Worm (Caenorhabditis elegans) whole organism, mixed stage, embryonic: ENCODE data around the gene F47H4.2.

Source experiments
- M03D4.4 ChIP-seq: sonication (generic microtip); optimal IDR thresholded peaks from 2 replicates; lab custom pipeline; 2017; ENCODE audit warnings: mild to moderate bottlenecking, missing genetic modification characterization, missing compliant biosample characterization
- bed-3 ChIP-seq: fragments of 200-800 bp; sonication (Bioruptor generic); optimal IDR thresholded peaks from 3 replicates; lab custom pipeline; 2018; ENCODE audit warnings: mild to moderate bottlenecking, missing genetic modification characterization, moderate library complexity, missing compliant biosample characterization
- blmp-1 ChIP-seq: fragments of 150-350 bp; optimal IDR thresholded peaks from 2 replicates; lab custom pipeline; 2014; ENCODE audit warnings: missing biosample characterization, missing genetic modification characterization
- ceh-39 ChIP-seq: fragments of 150-350 bp; optimal IDR thresholded peaks from 2 replicates; lab custom pipeline; 2014; ENCODE audit warnings: missing biosample characterization, missing genetic modification characterization
- ceh-83 ChIP-seq: fragments of 200-800 bp; sonication (Bioruptor generic); optimal IDR thresholded peaks from 2 replicates; lab custom pipeline; 2018; ENCODE audit warnings: mild to moderate bottlenecking, missing genetic modification characterization, missing compliant biosample characterization
- cnd-1 ChIP-seq: fragments of 200-800 bp; sonication (Bioruptor generic); optimal IDR thresholded peaks from 2 replicates; lab custom pipeline; 2018; ENCODE audit warnings: mild to moderate bottlenecking, missing genetic modification characterization, missing compliant biosample characterization
- drap-1 ChIP-seq: fragments of 200-800 bp; sonication (Bioruptor generic); optimal IDR thresholded peaks from 3 replicates; lab custom pipeline; 2018; ENCODE audit warnings: mild to moderate bottlenecking, missing genetic modification characterization, missing compliant biosample characterization
- elt-1 ChIP-seq: sonication (generic microtip); optimal IDR thresholded peaks from 2 replicates; lab custom pipeline; 2017; ENCODE audit warnings: missing genetic modification characterization, mild to moderate bottlenecking, missing compliant biosample characterization, antibody characterized with exemption, moderate library complexity, borderline replicate concordance; ENCODE audit not compliant: insufficient read depth
- elt-3 ChIP-seq: fragments of 150-350 bp; optimal IDR thresholded peaks from 2 replicates; lab custom pipeline; 2014; ENCODE audit warnings: missing biosample characterization, missing genetic modification characterization
- flh-1 ChIP-seq: fragments of 200-800 bp; sonication (Bioruptor generic); optimal IDR thresholded peaks from 2 replicates; lab custom pipeline; 2018; ENCODE audit warnings: mild to moderate bottlenecking, missing genetic modification characterization, moderate library complexity, missing compliant biosample characterization
- ham-2 ChIP-seq: fragments of 200-800 bp; sonication (Bioruptor generic); optimal IDR thresholded peaks from 2 replicates; lab custom pipeline; 2018; ENCODE audit warnings: mild to moderate bottlenecking, missing genetic modification characterization, missing compliant biosample characterization
- hlh-1 ChIP-seq: fragments of 150-350 bp; optimal IDR thresholded peaks from 2 replicates; lab custom pipeline; 2014; ENCODE audit warnings: missing biosample characterization, missing genetic modification reagents, missing genetic modification characterization
- lin-13 ChIP-seq: fragments of 150-350 bp; optimal IDR thresholded peaks from 2 replicates; lab custom pipeline; 2014; ENCODE audit warnings: missing biosample characterization, missing genetic modification characterization
- lin-32 ChIP-seq: fragments of 200-800 bp; sonication (Bioruptor generic); optimal IDR thresholded peaks from 2 replicates; lab custom pipeline; 2018; ENCODE audit warnings: mild to moderate bottlenecking, missing genetic modification characterization, missing compliant biosample characterization
- lsy-2 ChIP-seq: fragments of 150-350 bp; optimal IDR thresholded peaks from 2 replicates; lab custom pipeline; 2014; ENCODE audit warnings: missing biosample characterization, missing genetic modification characterization
- mab-5 ChIP-seq: fragments of 150-350 bp; optimal IDR thresholded peaks from 2 replicates; lab custom pipeline; 2014; ENCODE audit warnings: missing biosample characterization, missing genetic modification characterization
- mep-1 ChIP-seq: fragments of 150-350 bp; optimal IDR thresholded peaks from 2 replicates; lab custom pipeline; 2017; ENCODE audit warnings: missing biosample characterization, missing genetic modification reagents, missing genetic modification characterization, inconsistent platforms
- mls-2 ChIP-seq: sonication (generic microtip); optimal IDR thresholded peaks from 2 replicates; lab custom pipeline; 2016; ENCODE audit warnings: mild to moderate bottlenecking, missing genetic modification characterization, moderate library complexity, missing compliant biosample characterization
- nhr-12 ChIP-seq: fragments of 150-350 bp; optimal IDR thresholded peaks from 2 replicates; lab custom pipeline; 2014; ENCODE audit warnings: missing biosample characterization, missing genetic modification characterization
- nhr-237 ChIP-seq: fragments of 150-350 bp; optimal IDR thresholded peaks from 2 replicates; lab custom pipeline; 2014; ENCODE audit warnings: missing biosample characterization, missing genetic modification characterization
- nhr-28 ChIP-seq: fragments of 150-350 bp; optimal IDR thresholded peaks from 2 replicates; lab custom pipeline; 2014; ENCODE audit warnings: missing biosample characterization, missing genetic modification characterization
- nhr-76 ChIP-seq: sonication (generic microtip); optimal IDR thresholded peaks from 2 replicates; lab custom pipeline; 2017; ENCODE audit warnings: missing biosample characterization, missing genetic modification characterization
- pha-4 ChIP-seq: fragments of 150-350 bp; optimal IDR thresholded peaks from 2 replicates; lab custom pipeline; 2018; ENCODE audit warnings: missing biosample characterization, missing genetic modification reagents, missing genetic modification characterization
- sem-2 ChIP-seq: fragments of 200-800 bp; sonication (Bioruptor generic); optimal IDR thresholded peaks from 2 replicates; lab custom pipeline; 2018; ENCODE audit warnings: mild to moderate bottlenecking, missing genetic modification characterization, missing compliant biosample characterization
- snpc-4 ChIP-seq: fragments of 150-350 bp; optimal IDR thresholded peaks from 2 replicates; lab custom pipeline; 2014; ENCODE audit warnings: missing biosample characterization, missing genetic modification characterization
- sptf-1 ChIP-seq: sonication (generic microtip); optimal IDR thresholded peaks from 2 replicates; lab custom pipeline; 2017; ENCODE audit warnings: mild to moderate bottlenecking, missing genetic modification characterization, moderate library complexity, missing compliant biosample characterization
- tbx-8 ChIP-seq: fragments of 200-800 bp; sonication (Bioruptor generic); optimal IDR thresholded peaks from 2 replicates; lab custom pipeline; 2018; ENCODE audit warnings: mild to moderate bottlenecking, missing genetic modification characterization, moderate library complexity, missing compliant biosample characterization
- unc-120 ChIP-seq: sonication (generic microtip); optimal IDR thresholded peaks from 2 replicates; lab custom pipeline; 2017; ENCODE audit warnings: missing genetic modification characterization, missing compliant biosample characterization; ENCODE audit not compliant: poor library complexity, severe bottlenecking
- unc-39 ChIP-seq: fragments of 150-350 bp; optimal IDR thresholded peaks from 2 replicates; lab custom pipeline; 2014; ENCODE audit warnings: missing biosample characterization, missing genetic modification characterization
- zip-8 ChIP-seq: fragments of 150-350 bp; optimal IDR thresholded peaks from 2 replicates; lab custom pipeline; 2014; ENCODE audit warnings: missing biosample characterization, missing genetic modification characterization

Gene F47H4.2

DNA sequence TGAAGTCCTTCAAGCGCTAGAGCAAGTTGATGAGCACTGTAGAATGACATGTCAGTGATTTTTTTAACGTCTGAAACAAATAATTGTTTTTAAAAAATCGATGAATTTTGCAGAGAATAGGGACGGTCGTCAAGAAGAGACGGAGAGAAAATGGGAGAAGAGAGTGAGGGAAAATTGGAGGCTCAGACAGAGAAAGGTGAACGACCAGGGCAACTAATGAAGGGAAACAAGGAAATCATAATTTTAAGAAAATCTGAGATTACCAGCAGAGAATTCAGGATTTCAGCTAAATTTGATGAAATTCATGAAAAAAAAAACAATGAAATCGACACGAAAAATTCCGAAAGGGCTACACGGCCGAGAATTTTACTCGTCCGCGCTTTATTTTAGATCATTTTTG lies 38.1 kb upstream of the F47H4.2 start, which contains the start of gene F31E9.6:
Gene F31E9.6, minus strand, starts transcription at position 91 of the 400 bp plus-strand sequence.
- TF ChIP-seq lin-13 (no peak), nhr-76 (tag; lab: Kevin White, UChicago) (no peak), mab-5 (tag; lab: Kevin White, UChicago) (no peak), drap-1 (GFP tag; lab: Kevin White, UChicago) (no peak), lsy-2 (tag; lab: Kevin White, UChicago) (no peak), snpc-4 (tag; lab: Kevin White, UChicago) (no peak), unc-120 (tag; lab: Kevin White, UChicago) (no peak), blmp-1 (no peak), hlh-1 (no peak)

ce11 chrV:17317297-17317696 lies 35.8 kb upstream of the F47H4.2 start:
- TF ChIP-seq nhr-12 (no peak), hlh-1 (no peak), unc-120 (tag; lab: Kevin White, UChicago) (no peak), bed-3 (no peak), zip-8 (no peak), elt-3 (tag; lab: Kevin White, UChicago) (no peak), lin-13 (no peak), snpc-4 (tag; lab: Kevin White, UChicago) (no peak), nhr-237 (tag; lab: Kevin White, UChicago) (no peak)
- TF ChIP-seq, all 35 proteins: peak for 0

DNA sequence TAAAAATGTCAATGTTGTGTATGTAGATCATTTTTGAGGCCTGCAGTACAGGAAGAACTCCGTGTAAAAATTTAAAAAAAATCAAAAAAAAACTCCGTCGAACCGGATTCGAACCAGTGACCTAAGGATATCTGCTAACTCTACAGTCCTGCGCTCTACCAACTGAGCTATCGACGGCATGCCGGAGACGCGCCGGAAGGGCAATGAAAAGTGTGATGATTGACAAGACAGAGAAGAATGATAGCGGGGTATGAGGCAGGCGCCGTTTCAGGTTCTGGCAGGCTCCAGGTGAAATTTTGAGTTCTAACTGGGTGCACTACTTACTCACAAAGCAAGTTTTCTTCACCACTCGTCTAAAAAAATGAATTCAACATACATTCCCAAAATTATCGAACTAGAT lies 35.3 kb upstream of the F47H4.2 start, which contains the start of gene srz-58:
Gene srz-58, plus strand, starts transcription at position 362 of the 400 bp plus-strand sequence.
- no peak for TF ChIP-seq lin-32 (GFP tag; lab: Kevin White, UChicago)
- no peak for TF ChIP-seq ham-2 (GFP tag; lab: Kevin White, UChicago)
- TF ChIP-seq elt-1 = no peak
- no peak for TF ChIP-seq blmp-1
- TF ChIP-seq, all 35 proteins: peak for 0

DNA sequence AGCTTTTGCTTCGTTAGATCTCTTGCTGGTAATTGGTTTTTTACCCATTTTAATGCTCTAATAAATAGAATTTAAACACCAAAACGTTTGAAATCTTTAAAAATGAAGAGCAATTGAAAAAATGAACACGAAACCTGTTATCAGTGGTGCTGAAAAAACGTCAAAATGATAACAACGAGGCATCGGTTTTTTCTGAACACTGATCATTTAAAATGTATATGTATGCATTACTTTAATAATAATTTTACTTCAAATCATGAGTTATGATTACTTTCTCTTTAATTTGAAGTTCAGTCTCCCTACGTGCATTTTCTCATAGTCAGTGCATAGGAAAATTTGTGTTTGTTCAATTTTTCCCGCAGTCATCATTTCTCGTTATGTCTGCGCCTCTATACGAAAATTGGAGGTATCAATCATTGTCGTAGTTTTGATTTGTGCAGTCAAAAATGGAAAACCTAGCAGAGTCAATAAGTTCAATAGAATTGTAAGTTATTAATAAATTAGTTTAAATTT lies 30.7 kb upstream of the F47H4.2 start, which contains the start of gene F31E9.3:
Gene F31E9.3, plus strand, starts transcription at position 194 of the 513 bp plus-strand sequence.
- TF ChIP-seq zip-8 (no peak), ceh-83 (GFP tag; lab: Kevin White, UChicago) (no peak), mep-1 (tag; lab: Kevin White, UChicago) (no peak), elt-3 (tag; lab: Kevin White, UChicago) (no peak), lin-32 (GFP tag; lab: Kevin White, UChicago) (no peak), blmp-1 (no peak), tbx-8 (GFP tag; lab: Kevin White, UChicago) (no peak), mls-2 (tag; lab: Kevin White, UChicago) (no peak), nhr-76 (tag; lab: Kevin White, UChicago) (no peak), ham-2 (GFP tag; lab: Kevin White, UChicago) (no peak), ceh-39 (no peak), cnd-1 (tag; lab: Kevin White, UChicago) (no peak), unc-39 (tag; lab: Kevin White, UChicago) (no peak), nhr-237 (tag; lab: Kevin White, UChicago) (no peak), flh-1 (GFP tag; lab: Kevin White, UChicago) (no peak), M03D4.4 (tag; lab: Kevin White, UChicago) (no peak)
- TF ChIP-seq, all 35 proteins: peak for 0

DNA sequence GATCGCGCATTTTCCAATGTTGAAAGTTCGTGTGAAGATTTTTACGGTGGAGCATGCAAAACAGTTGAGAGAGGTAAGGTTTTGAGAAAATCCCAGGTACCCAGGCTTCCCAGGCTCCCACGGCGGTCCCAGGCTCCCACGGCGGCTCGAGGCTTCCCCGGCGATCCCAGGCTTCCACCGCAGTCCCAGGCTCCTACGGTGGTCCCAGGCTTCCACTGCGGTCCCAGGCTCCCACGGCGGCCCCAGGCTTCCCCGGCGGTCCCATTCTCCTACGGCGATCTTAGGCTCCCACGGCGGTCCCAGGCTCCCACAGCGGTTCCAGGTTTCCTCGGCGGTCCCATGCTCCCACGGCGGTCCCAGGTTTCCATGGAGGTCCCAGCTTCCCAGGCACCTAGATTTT lies 29.2 kb upstream of the F47H4.2 start:
- TF ChIP-seq snpc-4 (tag; lab: Kevin White, UChicago) (no peak), lsy-2 (tag; lab: Kevin White, UChicago) (no peak), drap-1 (GFP tag; lab: Kevin White, UChicago) (peak; percentile 12)
- TF ChIP-seq, all 35 proteins: peak for 1

DNA sequence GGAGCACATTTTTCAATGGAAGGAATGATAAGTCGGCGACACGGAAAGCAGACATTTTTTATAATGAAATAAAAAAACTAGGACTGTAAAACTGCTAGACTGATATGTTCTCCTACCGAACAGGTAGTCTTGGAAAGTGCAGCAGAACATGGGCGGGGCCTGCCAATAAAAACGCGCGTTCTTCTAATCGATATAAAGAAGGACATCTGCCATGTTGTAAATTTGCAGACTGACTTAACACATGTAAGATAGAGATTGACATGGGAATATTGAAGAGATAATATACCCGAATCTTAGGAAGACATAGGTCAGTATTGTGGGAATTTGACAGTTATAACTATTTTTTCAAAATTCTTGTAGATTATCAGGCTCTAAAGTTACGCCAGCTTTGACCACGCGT lies 25.3 kb upstream of the F47H4.2 start, which contains the start of gene sdz-16:
Gene sdz-16, minus strand, starts transcription at position 101 of the 400 bp plus-strand sequence.
- TF ChIP-seq snpc-4 (tag; lab: Kevin White, UChicago) = no peak
- no peak for TF ChIP-seq sptf-1 (tag; lab: Kevin White, UChicago)
- TF ChIP-seq nhr-28 (tag; lab: Kevin White, UChicago) = no peak
- no peak for TF ChIP-seq nhr-12
- no peak for TF ChIP-seq zip-8
- TF ChIP-seq pha-4 (tag; lab: Kevin White, UChicago) = no peak
- TF ChIP-seq mls-2 (tag; lab: Kevin White, UChicago) = no peak
- no peak for TF ChIP-seq nhr-76 (tag; lab: Kevin White, UChicago)
- TF ChIP-seq nhr-237 (tag; lab: Kevin White, UChicago) = no peak
- no peak for TF ChIP-seq lin-32 (GFP tag; lab: Kevin White, UChicago)
- TF ChIP-seq tbx-8 (GFP tag; lab: Kevin White, UChicago) = no peak
- TF ChIP-seq mab-5 (tag; lab: Kevin White, UChicago) = no peak
- no peak for TF ChIP-seq sem-2 (GFP tag; lab: Kevin White, UChicago)
- TF ChIP-seq blmp-1 = no peak
- no peak for TF ChIP-seq lin-13
- TF ChIP-seq hlh-1 = no peak
- no peak for TF ChIP-seq unc-39 (tag; lab: Kevin White, UChicago)
- TF ChIP-seq, all 35 proteins: peak for 0
